Worm (Caenorhabditis elegans): ENCODE results near the gene Y43F8B.14.

Y43F8B.14 gene

ce11 chrV:19449544-19449943 is 6.2 kb downstream of the Y43F8B.14 start, which contains the start of gene M04C3.5:
TSS of gene M04C3.5 (plus strand) at chrV:19449733.
- no peak for TF ChIP-seq scrt-1 (GFP tag; IDR thresholded peaks at IDR 0.05)
- no peak for TF ChIP-seq ceh-13 (GFP tag; optimal IDR thresholded peaks at IDR 0.05)
- TF ChIP-seq B0310.2 (tag; optimal IDR thresholded peaks at IDR 0.05) = no peak
- no peak for TF ChIP-seq aly-1 (tag; optimal IDR thresholded peaks at IDR 0.05)
- no peak for TF ChIP-seq hmbx-1 (tag; optimal IDR thresholded peaks at IDR 0.05)
- no peak for TF ChIP-seq ets-7 (tag; optimal IDR thresholded peaks at IDR 0.05)
- TF ChIP-seq tbx-37 (GFP tag; conservative IDR thresholded peaks at IDR 0.05) = no peak
- no peak for TF ChIP-seq pes-1 (GFP tag; IDR thresholded peaks at IDR 0.05)

- TF ChIP-seq ceh-13 (GFP tag; optimal IDR thresholded peaks at IDR 0.05) (no peak), F13C5.2 (tag; optimal IDR thresholded peaks at IDR 0.05) (no peak), sea-1 (GFP tag; conservative IDR thresholded peaks at IDR 0.05) (no peak), aly-1 (tag; optimal IDR thresholded peaks at IDR 0.05) (no peak), hmg-4 (GFP tag; optimal IDR thresholded peaks at IDR 0.05) (no peak), hmbx-1 (tag; optimal IDR thresholded peaks at IDR 0.05) (no peak), ets-7 (tag; optimal IDR thresholded peaks at IDR 0.05) (no peak), B0310.2 (tag; optimal IDR thresholded peaks at IDR 0.05) (no peak), hnd-1 (tag; optimal IDR thresholded peaks at IDR 0.05) (no peak), ceh-36 (tag; optimal IDR thresholded peaks at IDR 0.05) (no peak), tbx-11 (GFP tag; IDR thresholded peaks at IDR 0.05) (no peak), tra-4 (tag; optimal IDR thresholded peaks at IDR 0.05) (no peak), tbx-37 (GFP tag; conservative IDR thresholded peaks at IDR 0.05) (no peak), pes-1 (GFP tag; IDR thresholded peaks at IDR 0.05) (no peak)
Measured at ce11 chrV:19448805-19449204, 7.0 kb downstream of the Y43F8B.14 start, which contains the start of gene M04C3.2. TSS of gene M04C3.2 (minus strand) at chrV:19448905.

ce11 chrV:19445442-19445841 is 10.3 kb downstream of the Y43F8B.14 start, which contains the start of gene M04C3.1:
TSS of gene M04C3.1 (minus strand) at chrV:19445605.
- no peak for TF ChIP-seq hnd-1 (tag; optimal IDR thresholded peaks at IDR 0.05)
- TF ChIP-seq F13C5.2 (tag; optimal IDR thresholded peaks at IDR 0.05) = no peak
- no peak for TF ChIP-seq sea-1 (GFP tag; conservative IDR thresholded peaks at IDR 0.05)
- no peak for TF ChIP-seq ceh-13 (GFP tag; optimal IDR thresholded peaks at IDR 0.05)
- TF ChIP-seq tbx-37 (GFP tag; conservative IDR thresholded peaks at IDR 0.05) = no peak
- TF ChIP-seq scrt-1 (GFP tag; IDR thresholded peaks at IDR 0.05) = no peak
- TF ChIP-seq ama-1 (optimal IDR thresholded peaks at IDR 0.05) = no peak
- TF ChIP-seq ceh-36 (tag; optimal IDR thresholded peaks at IDR 0.05) = no peak
- TF ChIP-seq ets-7 (tag; optimal IDR thresholded peaks at IDR 0.05) = no peak
- no peak for TF ChIP-seq tbx-11 (GFP tag; IDR thresholded peaks at IDR 0.05)
- TF ChIP-seq B0310.2 (tag; optimal IDR thresholded peaks at IDR 0.05) = no peak
- TF ChIP-seq tra-4 (tag; optimal IDR thresholded peaks at IDR 0.05) = no peak
- no peak for TF ChIP-seq pes-1 (GFP tag; IDR thresholded peaks at IDR 0.05)

ce11 chrV:19443599-19443998 is 12.2 kb downstream of the Y43F8B.14 start:
- TF ChIP-seq ceh-13 (GFP tag; optimal IDR thresholded peaks at IDR 0.05) (no peak), aly-1 (tag; optimal IDR thresholded peaks at IDR 0.05) (no peak), hmbx-1 (tag; optimal IDR thresholded peaks at IDR 0.05) (no peak), pes-1 (GFP tag; IDR thresholded peaks at IDR 0.05) (no peak), ets-7 (tag; optimal IDR thresholded peaks at IDR 0.05) (no peak), tbx-11 (GFP tag; IDR thresholded peaks at IDR 0.05) (no peak), tbx-37 (GFP tag; conservative IDR thresholded peaks at IDR 0.05) (no peak), hnd-1 (tag; optimal IDR thresholded peaks at IDR 0.05) (no peak), tra-4 (tag; optimal IDR thresholded peaks at IDR 0.05) (no peak), F13C5.2 (tag; optimal IDR thresholded peaks at IDR 0.05) (no peak), sea-1 (GFP tag; conservative IDR thresholded peaks at IDR 0.05) (no peak), scrt-1 (GFP tag; IDR thresholded peaks at IDR 0.05) (no peak), B0310.2 (tag; optimal IDR thresholded peaks at IDR 0.05) (no peak), ceh-36 (tag; optimal IDR thresholded peaks at IDR 0.05) (no peak)

ce11 chrV:19436307-19436706 is 19.5 kb downstream of the Y43F8B.14 start, which contains the start of gene C25F9.14:
TSS of gene C25F9.14 (plus strand) at chrV:19436484.
- no peak for TF ChIP-seq scrt-1 (GFP tag; IDR thresholded peaks at IDR 0.05)
- no peak for TF ChIP-seq hnd-1 (tag; optimal IDR thresholded peaks at IDR 0.05)
- TF ChIP-seq tra-4 (tag; optimal IDR thresholded peaks at IDR 0.05) = no peak
- no peak for TF ChIP-seq hmbx-1 (tag; optimal IDR thresholded peaks at IDR 0.05)
- no peak for TF ChIP-seq ceh-13 (GFP tag; optimal IDR thresholded peaks at IDR 0.05)
- no peak for TF ChIP-seq ets-7 (tag; optimal IDR thresholded peaks at IDR 0.05)
- no peak for TF ChIP-seq F13C5.2 (tag; optimal IDR thresholded peaks at IDR 0.05)
- no peak for TF ChIP-seq ceh-36 (tag; optimal IDR thresholded peaks at IDR 0.05)
- TF ChIP-seq aly-1 (tag; optimal IDR thresholded peaks at IDR 0.05) = no peak
- no peak for TF ChIP-seq pes-1 (GFP tag; IDR thresholded peaks at IDR 0.05)
- no peak for TF ChIP-seq tbx-11 (GFP tag; IDR thresholded peaks at IDR 0.05)
- no peak for TF ChIP-seq sea-1 (GFP tag; conservative IDR thresholded peaks at IDR 0.05)
- no peak for TF ChIP-seq flt-1 (GFP tag; IDR thresholded peaks at IDR 0.05)

ce11 chrV:19433806-19434437 is 21.8 kb downstream of the Y43F8B.14 start, which contains the start of gene C25F9.16:
TSS of gene C25F9.16 (plus strand) at chrV:19434387.
- TF ChIP-seq aly-1 (tag; optimal IDR thresholded peaks at IDR 0.05) (no peak), hmbx-1 (tag; optimal IDR thresholded peaks at IDR 0.05) (no peak), tbx-11 (GFP tag; IDR thresholded peaks at IDR 0.05) (no peak), ceh-13 (GFP tag; optimal IDR thresholded peaks at IDR 0.05) (no peak), scrt-1 (GFP tag; IDR thresholded peaks at IDR 0.05) (no peak), hnd-1 (tag; optimal IDR thresholded peaks at IDR 0.05) (no peak), sea-1 (GFP tag; conservative IDR thresholded peaks at IDR 0.05) (no peak), pes-1 (GFP tag; IDR thresholded peaks at IDR 0.05) (no peak), tra-4 (tag; optimal IDR thresholded peaks at IDR 0.05) (no peak), ceh-36 (tag; optimal IDR thresholded peaks at IDR 0.05) (no peak), F13C5.2 (tag; optimal IDR thresholded peaks at IDR 0.05) (no peak), B0310.2 (tag; optimal IDR thresholded peaks at IDR 0.05) (no peak), hmg-4 (GFP tag; optimal IDR thresholded peaks at IDR 0.05) (no peak)

ce11 chrV:19432972-19433371 is 22.8 kb downstream of the Y43F8B.14 start, which contains the start of gene C25F9.11:
TSS of gene C25F9.11 (minus strand) at chrV:19433072.
- TF ChIP-seq scrt-1 (GFP tag; IDR thresholded peaks at IDR 0.05) = no peak
- no peak for TF ChIP-seq ceh-13 (GFP tag; optimal IDR thresholded peaks at IDR 0.05)
- TF ChIP-seq sea-1 (GFP tag; conservative IDR thresholded peaks at IDR 0.05) = no peak
- no peak for TF ChIP-seq hmbx-1 (tag; optimal IDR thresholded peaks at IDR 0.05)
- TF ChIP-seq hmg-4 (GFP tag; optimal IDR thresholded peaks at IDR 0.05) = no peak
- no peak for TF ChIP-seq ceh-36 (tag; optimal IDR thresholded peaks at IDR 0.05)
- TF ChIP-seq hnd-1 (tag; optimal IDR thresholded peaks at IDR 0.05) = no peak
- TF ChIP-seq B0310.2 (tag; optimal IDR thresholded peaks at IDR 0.05) = no peak
- TF ChIP-seq flt-1 (GFP tag; IDR thresholded peaks at IDR 0.05) = no peak
- no peak for TF ChIP-seq aly-1 (tag; optimal IDR thresholded peaks at IDR 0.05)
- TF ChIP-seq F13C5.2 (tag; optimal IDR thresholded peaks at IDR 0.05) = no peak
- TF ChIP-seq tbx-37 (GFP tag; conservative IDR thresholded peaks at IDR 0.05) = no peak
- TF ChIP-seq ets-7 (tag; optimal IDR thresholded peaks at IDR 0.05) = no peak
- no peak for TF ChIP-seq ama-1 (optimal IDR thresholded peaks at IDR 0.05)
- TF ChIP-seq pes-1 (GFP tag; IDR thresholded peaks at IDR 0.05) = no peak
- TF ChIP-seq tbx-11 (GFP tag; IDR thresholded peaks at IDR 0.05) = no peak
- no peak for TF ChIP-seq tra-4 (tag; optimal IDR thresholded peaks at IDR 0.05)

Measured in whole organism, early embryonic.